Worm (Caenorhabditis elegans) whole organism, early embryonic: ENCODE measurements around the gene clc-4.

ENCODE experiments used
- B0310.2 ChIP-seq: sonication (generic microtip); optimal IDR thresholded peaks from 2 replicates; lab custom pipeline; 2016; ENCODE audit warnings: mild to moderate bottlenecking, missing genetic modification characterization, missing compliant biosample characterization
- ama-1 ChIP-seq: fragments of 150-350 bp; optimal IDR thresholded peaks from 2 replicates; lab custom pipeline; 2014
- ceh-13 ChIP-seq: fragments of 200-800 bp; sonication (Bioruptor generic); optimal IDR thresholded peaks from 2 replicates; lab custom pipeline; 2018; ENCODE audit warnings: mild to moderate bottlenecking, missing genetic modification characterization, missing compliant biosample characterization
- ceh-36 ChIP-seq: sonication (generic microtip); optimal IDR thresholded peaks from 2 replicates; lab custom pipeline; 2016; ENCODE audit warnings: missing genetic modification characterization, inconsistent platforms, missing compliant biosample characterization
- ets-7 ChIP-seq: sonication (generic microtip); optimal IDR thresholded peaks from 2 replicates; lab custom pipeline; 2016; ENCODE audit warnings: missing genotype, missing genetic modification characterization, missing compliant biosample characterization
- flt-1 ChIP-seq: fragments of 200-800 bp; sonication (Bioruptor generic); IDR thresholded peaks from 2 replicates; pipeline ENCODE4 v1.3.6; 2022; ENCODE audit warnings: missing genetic modification characterization, missing compliant biosample characterization
- hmbx-1 ChIP-seq: sonication (generic microtip); optimal IDR thresholded peaks from 2 replicates; lab custom pipeline; 2016; ENCODE audit warnings: mild to moderate bottlenecking, missing genetic modification characterization, missing compliant biosample characterization
- hmg-4 ChIP-seq: fragments of 200-800 bp; sonication (Bioruptor generic); optimal IDR thresholded peaks from 2 replicates; lab custom pipeline; 2018; ENCODE audit warnings: mild to moderate bottlenecking, missing genetic modification characterization, missing compliant biosample characterization
- hnd-1 ChIP-seq: sonication (generic microtip); optimal IDR thresholded peaks from 2 replicates; lab custom pipeline; 2016; ENCODE audit warnings: missing genetic modification characterization, missing compliant biosample characterization
- scrt-1 ChIP-seq: fragments of 200-800 bp; sonication (Bioruptor generic); IDR thresholded peaks from 2 replicates; pipeline ENCODE4 v1.3.6; 2022; ENCODE audit warnings: missing genetic modification characterization, missing compliant biosample characterization
- sea-1 ChIP-seq: fragments of 200-800 bp; sonication (Bioruptor generic); conservative IDR thresholded peaks from 2 replicates; pipeline ENCODE4 v1.3.6; 2022; ENCODE audit warnings: missing genetic modification characterization, missing compliant biosample characterization
- tbx-11 ChIP-seq: fragments of 200-800 bp; sonication (Bioruptor generic); IDR thresholded peaks from 2 replicates; pipeline ENCODE4 v1.3.6; 2022; ENCODE audit warnings: missing genetic modification characterization, missing compliant biosample characterization
- tra-4 ChIP-seq: sonication (generic microtip); optimal IDR thresholded peaks from 2 replicates; lab custom pipeline; 2017; ENCODE audit warnings: missing genetic modification characterization, missing compliant biosample characterization

ce11 chrX:10774865-10775264, 8.9 kb downstream of the clc-4 start:
- TF ChIP-seq ama-1 = no peak
- no peak for TF ChIP-seq B0310.2
- TF ChIP-seq flt-1 (GFP tag; lab: Robert Waterston, UW) = no peak
- no peak for TF ChIP-seq sea-1
- no peak for TF ChIP-seq ceh-13
- TF ChIP-seq tbx-11 (GFP tag; lab: Robert Waterston, UW) = no peak
- TF ChIP-seq tra-4 (tag; lab: Kevin White, UChicago) = no peak
- TF ChIP-seq ets-7 (tag; lab: Kevin White, UChicago) = no peak
- no peak for TF ChIP-seq hmbx-1 (tag; lab: Kevin White, UChicago)
- TF ChIP-seq scrt-1 (GFP tag; lab: Robert Waterston, UW) = no peak
- TF ChIP-seq ceh-36 = no peak
- no peak for TF ChIP-seq hnd-1 (tag; lab: Kevin White, UChicago)
- no peak for TF ChIP-seq hmg-4
